Worm (Caenorhabditis elegans): ENCODE data around the gene Y116A8C.40.

DNA sequence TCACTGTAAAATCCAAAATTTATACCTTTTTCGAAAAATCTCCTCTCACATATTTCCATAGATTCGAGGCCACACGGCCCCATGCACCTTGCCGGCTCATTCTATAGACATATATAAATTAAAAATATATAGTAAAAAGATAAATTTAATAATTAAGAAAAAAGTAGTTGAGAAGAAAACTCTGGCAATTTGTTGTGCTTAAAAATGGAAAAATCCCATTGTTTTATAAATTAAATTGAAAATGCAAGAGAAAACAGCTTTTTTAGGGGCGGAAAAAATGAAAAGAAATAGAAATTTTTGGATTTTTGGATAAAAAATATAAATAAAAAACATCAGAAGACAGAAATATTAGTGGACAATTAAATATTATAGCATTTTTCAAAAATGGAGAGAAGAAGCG lies 47.2 kb downstream of the Y116A8C.40 start, which contains the start of gene Y116A8C.30:
- TF ChIP-seq cog-1 (tag; optimal IDR thresholded peaks at IDR 0.05) (no peak), flt-1 (GFP tag; IDR thresholded peaks at IDR 0.05) (no peak), ztf-23 (GFP tag; IDR thresholded peaks at IDR 0.05) (no peak), med-1 (GFP tag; optimal IDR thresholded peaks at IDR 0.05; ENCODE audit: insufficient read depth) (no peak), klf-2 (GFP tag; conservative IDR thresholded peaks at IDR 0.05) (no peak), ztf-29 (GFP tag; IDR thresholded peaks at IDR 0.05) (no peak), tab-1 (GFP tag; IDR thresholded peaks at IDR 0.05) (no peak), T22C8.4 (GFP tag; IDR thresholded peaks at IDR 0.05) (no peak), ref-1 (GFP tag; conservative IDR thresholded peaks at IDR 0.05) (no peak)
